Worm (Caenorhabditis elegans) whole organism, mixed stage, embryonic: ENCODE measurements around the gene nhr-95.

ENCODE experiments used
- cnd-1 ChIP-seq: fragments of 200-800 bp; sonication (Bioruptor generic); optimal IDR thresholded peaks from 2 replicates; lab custom pipeline; 2018; ENCODE audit warnings: mild to moderate bottlenecking, missing genetic modification characterization, missing compliant biosample characterization
- elt-1 ChIP-seq: sonication (generic microtip); optimal IDR thresholded peaks from 2 replicates; lab custom pipeline; 2017; ENCODE audit warnings: missing genetic modification characterization, mild to moderate bottlenecking, missing compliant biosample characterization, antibody characterized with exemption, moderate library complexity, borderline replicate concordance; ENCODE audit not compliant: insufficient read depth
- flh-1 ChIP-seq: fragments of 200-800 bp; sonication (Bioruptor generic); optimal IDR thresholded peaks from 2 replicates; lab custom pipeline; 2018; ENCODE audit warnings: mild to moderate bottlenecking, missing genetic modification characterization, moderate library complexity, missing compliant biosample characterization
- mep-1 ChIP-seq: fragments of 150-350 bp; optimal IDR thresholded peaks from 2 replicates; lab custom pipeline; 2017; ENCODE audit warnings: missing biosample characterization, missing genetic modification reagents, missing genetic modification characterization, inconsistent platforms
- nhr-12 ChIP-seq: fragments of 150-350 bp; optimal IDR thresholded peaks from 2 replicates; lab custom pipeline; 2014; ENCODE audit warnings: missing biosample characterization, missing genetic modification characterization
- nhr-28 ChIP-seq: fragments of 150-350 bp; optimal IDR thresholded peaks from 2 replicates; lab custom pipeline; 2014; ENCODE audit warnings: missing biosample characterization, missing genetic modification characterization
- ztf-11 ChIP-seq: fragments of 150-350 bp; optimal IDR thresholded peaks from 2 replicates; lab custom pipeline; 2014; ENCODE audit warnings: missing biosample characterization, missing genetic modification characterization

DNA sequence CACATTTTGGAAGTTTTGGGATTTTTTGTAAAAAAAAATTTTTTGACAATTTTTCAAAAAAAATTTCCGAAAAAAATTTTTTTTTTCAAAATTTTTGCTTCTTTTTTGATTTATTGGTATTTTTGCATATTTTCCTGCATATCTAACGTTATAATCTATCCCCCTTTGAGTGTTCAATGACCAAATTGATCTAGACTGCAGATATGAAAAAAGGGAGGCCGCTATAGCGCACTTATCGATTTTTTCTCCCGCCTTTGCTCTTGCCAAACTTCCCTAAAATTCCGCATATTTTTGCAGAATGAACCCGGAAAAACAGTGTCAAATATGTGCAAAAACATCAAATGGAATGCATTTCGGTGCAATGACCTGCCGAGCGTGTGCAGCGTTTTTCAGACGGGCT is 5.0 kb upstream of the nhr-95 start, which contains the start of gene nhr-145:
- no peak for TF ChIP-seq ztf-11
- peak; percentile 50 for TF ChIP-seq elt-1
- TF ChIP-seq nhr-12 (tag; lab: Kevin White, UChicago) = no peak
- TF ChIP-seq nhr-28 (tag; lab: Kevin White, UChicago) = no peak
- no peak for TF ChIP-seq cnd-1
- TF ChIP-seq mep-1 (tag; lab: Kevin White, UChicago) = no peak
- no peak for TF ChIP-seq flh-1
